Fruit fly (Drosophila melanogaster) whole organism, embryonic: ENCODE results near the gene fwd.
A peak's percentile ranks its signal among the peaks of the same experiment; 100 is the strongest.

Experiments
- BEAF-32 ChIP-seq: fragments of 200-800 bp; sonication (Bioruptor generic); optimal IDR thresholded peaks from 3 replicates; lab custom pipeline; 2017; ENCODE audit warnings: missing biosample characterization, missing genetic modification characterization, mild to moderate bottlenecking, moderate library complexity, missing genetic modification reagents
- Bteb2 ChIP-seq: fragments of 200-800 bp; sonication (Bioruptor generic); optimal IDR thresholded peaks from 2 replicates; lab custom pipeline; 2016; ENCODE audit warnings: missing biosample characterization, missing genetic modification characterization
- CG14441 ChIP-seq: fragments of 200-800 bp; sonication (Bioruptor generic); IDR thresholded peaks from 2 replicates; pipeline ENCODE4 v1.3.6; 2022; ENCODE audit warnings: missing biosample characterization, missing genetic modification characterization
- CG14667 ChIP-seq: fragments of 200-800 bp; sonication (Bioruptor generic); IDR thresholded peaks from 2 replicates; pipeline ENCODE4 v1.3.6; 2022; ENCODE audit warnings: missing biosample characterization, missing genetic modification characterization
- CG15011 ChIP-seq: fragments of 200-800 bp; sonication (Bioruptor generic); optimal IDR thresholded peaks from 3 replicates; lab custom pipeline; 2018; ENCODE audit warnings: missing biosample characterization, mild to moderate bottlenecking, missing genetic modification characterization
- CG15479 ChIP-seq: fragments of 200-800 bp; sonication (Bioruptor generic); optimal IDR thresholded peaks from 3 replicates; lab custom pipeline; 2019; ENCODE audit warnings: missing biosample characterization, mild to moderate bottlenecking, missing genetic modification characterization, moderate library complexity
- CG16815 ChIP-seq: fragments of 200-800 bp; sonication (Bioruptor generic); optimal IDR thresholded peaks from 3 replicates; lab custom pipeline; 2017; ENCODE audit warnings: missing biosample characterization, mild to moderate bottlenecking, missing genetic modification characterization
- CG2129 ChIP-seq: fragments of 200-800 bp; sonication (Bioruptor generic); IDR thresholded peaks from 2 replicates; pipeline ENCODE4 v1.3.6; 2022; ENCODE audit warnings: missing biosample characterization, missing genetic modification characterization; ENCODE audit not compliant: partially characterized antibody
- CG33213 ChIP-seq: fragments of 200-800 bp; sonication (Bioruptor generic); optimal IDR thresholded peaks from 3 replicates; lab custom pipeline; 2016; ENCODE audit warnings: missing biosample characterization, missing genetic modification characterization
- CG3995 ChIP-seq: fragments of 200-800 bp; sonication (Bioruptor generic); optimal IDR thresholded peaks from 3 replicates; lab custom pipeline; 2016; ENCODE audit warnings: missing biosample characterization, missing genetic modification characterization
- CG4854 ChIP-seq: fragments of 200-800 bp; sonication (Bioruptor generic); optimal IDR thresholded peaks from 2 replicates; lab custom pipeline; 2016; ENCODE audit warnings: missing biosample characterization, missing genetic modification characterization, inconsistent platforms
- CG6272 ChIP-seq: fragments of 200-800 bp; sonication (Bioruptor generic); IDR thresholded peaks from 2 replicates; pipeline ENCODE4 v1.3.6; 2022; ENCODE audit warnings: missing biosample characterization, missing genetic modification characterization
- CG6791 ChIP-seq: fragments of 200-800 bp; sonication (Bioruptor generic); IDR thresholded peaks from 3 replicates; pipeline ENCODE4 v1.3.6; 2022; ENCODE audit warnings: missing biosample characterization, missing genetic modification characterization; ENCODE audit not compliant: partially characterized antibody
- CG7372 ChIP-seq: fragments of 200-800 bp; sonication (Bioruptor generic); IDR thresholded peaks from 2 replicates; pipeline ENCODE4 v1.3.6; 2022; ENCODE audit warnings: missing biosample characterization, missing genetic modification characterization
- CG7556 ChIP-seq: fragments of 200-800 bp; sonication (Bioruptor generic); optimal IDR thresholded peaks from 2 replicates; lab custom pipeline; 2017; ENCODE audit warnings: missing biosample characterization, mild to moderate bottlenecking, missing genetic modification characterization
- CG9797 ChIP-seq: fragments of 200-800 bp; sonication (Bioruptor generic); optimal IDR thresholded peaks from 3 replicates; lab custom pipeline; 2018; ENCODE audit warnings: missing biosample characterization, mild to moderate bottlenecking, missing genetic modification characterization
- HLH4C ChIP-seq: fragments of 200-800 bp; sonication (Bioruptor generic); IDR thresholded peaks from 3 replicates; pipeline ENCODE4 v1.3.6; 2022; ENCODE audit warnings: missing biosample characterization, missing genetic modification characterization; ENCODE audit not compliant: partially characterized antibody
- MBD-R2 ChIP-seq: fragments of 200-800 bp; sonication (Bioruptor generic); IDR thresholded peaks from 2 replicates; pipeline ENCODE4 v1.3.6; 2022; ENCODE audit warnings: missing biosample characterization, missing genetic modification characterization
- MTF-1 ChIP-seq: fragments of 200-800 bp; sonication (Bioruptor generic); optimal IDR thresholded peaks from 2 replicates; lab custom pipeline; 2018; ENCODE audit warnings: missing biosample characterization, mild to moderate bottlenecking, missing genetic modification characterization, borderline replicate concordance
- Mes4 ChIP-seq: fragments of 200-800 bp; sonication (Bioruptor generic); optimal IDR thresholded peaks from 2 replicates; lab custom pipeline; 2016; ENCODE audit warnings: missing biosample characterization, missing genetic modification characterization
- NFAT ChIP-seq: fragments of 200-800 bp; sonication (Bioruptor generic); IDR thresholded peaks from 2 replicates; pipeline ENCODE4 v1.3.6; 2022; ENCODE audit warnings: missing biosample characterization, missing genetic modification characterization
- Sox102F ChIP-seq: fragments of 200-800 bp; sonication (Bioruptor generic); optimal IDR thresholded peaks from 2 replicates; lab custom pipeline; 2018; ENCODE audit warnings: missing biosample characterization, mild to moderate bottlenecking, missing genetic modification characterization, moderate library complexity
- Sry-δ ChIP-seq: fragments of 200-800 bp; sonication (Bioruptor generic); optimal IDR thresholded peaks from 2 replicates; lab custom pipeline; 2016; ENCODE audit warnings: missing biosample characterization, missing genetic modification characterization
- Trl ChIP-seq, 3 experiments: fragments of >200 bp in 2 of 3; fragments of 200-800 bp in 1 of 3; sonication (Bioruptor generic) in 1 of 3; optimal IDR thresholded peaks; 2 replicates in 1 of 3; 3 replicates in 2 of 3; lab custom pipeline; 2016 to 2017; ENCODE audit warnings: missing biosample characterization in 1 of 3, missing genetic modification characterization in 1 of 3
- al ChIP-seq: fragments of 200-800 bp; sonication (Bioruptor generic); IDR thresholded peaks from 2 replicates; pipeline ENCODE4 v1.3.6; 2022; ENCODE audit warnings: missing biosample characterization, missing genetic modification characterization
- ara ChIP-seq: fragments of 200-800 bp; sonication (Bioruptor generic); IDR thresholded peaks from 2 replicates; pipeline ENCODE4 v1.3.6; 2022; ENCODE audit warnings: missing biosample characterization, missing genetic modification characterization
- ash1 ChIP-seq: fragments of 200-800 bp; sonication (Bioruptor generic); optimal IDR thresholded peaks from 2 replicates; lab custom pipeline; 2018; ENCODE audit warnings: missing biosample characterization, mild to moderate bottlenecking, missing genetic modification characterization
- bsh ChIP-seq, 2 experiments: fragments of 200-800 bp; sonication (Bioruptor generic); optimal IDR thresholded peaks; 2 replicates each; lab custom pipeline; 2017 to 2018; ENCODE audit warnings: mild to moderate bottlenecking in 2 of 2, missing biosample characterization in 2 of 2, missing genetic modification characterization in 2 of 2, moderate library complexity in 1 of 2
- cas ChIP-seq: fragments of 200-800 bp; sonication (Bioruptor generic); IDR thresholded peaks from 2 replicates; pipeline ENCODE4 v1.3.6; 2022; ENCODE audit warnings: missing biosample characterization, missing genetic modification characterization
- crp ChIP-seq, 2 experiments: fragments of 200-800 bp; sonication (Bioruptor generic); optimal IDR thresholded peaks; 2 replicates in 1 of 2; 3 replicates in 1 of 2; lab custom pipeline; 2017; ENCODE audit warnings: missing biosample characterization in 2 of 2, missing genetic modification characterization in 2 of 2, mild to moderate bottlenecking in 1 of 2, moderate library complexity in 1 of 2
- emc ChIP-seq: fragments of 200-800 bp; sonication (Bioruptor generic); optimal IDR thresholded peaks from 2 replicates; lab custom pipeline; 2016; ENCODE audit warnings: missing biosample characterization, missing genetic modification characterization
- en ChIP-seq: fragments of 200-800 bp; sonication (Bioruptor generic); optimal IDR thresholded peaks from 2 replicates; lab custom pipeline; 2016; ENCODE audit warnings: missing biosample characterization, missing genetic modification characterization
- ewg ChIP-seq: fragments of 200-800 bp; sonication (Bioruptor generic); optimal IDR thresholded peaks from 3 replicates; lab custom pipeline; 2017; ENCODE audit warnings: mild to moderate bottlenecking, missing biosample characterization, missing genetic modification reagents, missing genetic modification characterization
- exex ChIP-seq: fragments of 200-800 bp; sonication (Bioruptor generic); optimal IDR thresholded peaks from 4 replicates; lab custom pipeline; 2018; ENCODE audit warnings: missing biosample characterization, mild to moderate bottlenecking, missing genetic modification characterization, moderate library complexity
- fd64A ChIP-seq: fragments of 200-800 bp; sonication (Bioruptor generic); optimal IDR thresholded peaks from 3 replicates; lab custom pipeline; 2018; ENCODE audit warnings: missing biosample characterization, mild to moderate bottlenecking, missing genetic modification characterization
- fd96Cb ChIP-seq: fragments of 200-800 bp; sonication (Bioruptor generic); optimal IDR thresholded peaks from 2 replicates; lab custom pipeline; 2018; ENCODE audit warnings: missing biosample characterization, mild to moderate bottlenecking, missing genetic modification characterization, moderate library complexity
- h ChIP-seq: fragments of >200 bp; optimal IDR thresholded peaks from 2 replicates; lab custom pipeline; 2017
- lab ChIP-seq: fragments of 200-800 bp; sonication (Bioruptor generic); optimal IDR thresholded peaks from 3 replicates; lab custom pipeline; 2017; ENCODE audit warnings: missing biosample characterization, missing genetic modification characterization, mild to moderate bottlenecking, moderate library complexity, missing genetic modification reagents
- lola ChIP-seq, 3 experiments: fragments of >200 bp in 2 of 3; fragments of 200-800 bp in 1 of 3; sonication (Bioruptor generic) in 1 of 3; optimal IDR thresholded peaks; 2 replicates each; lab custom pipeline; 2017 to 2019; ENCODE audit warnings: missing biosample characterization in 3 of 3, missing genetic modification characterization in 3 of 3, mild to moderate bottlenecking in 1 of 3, moderate library complexity in 1 of 3
- org-1 ChIP-seq: fragments of 200-800 bp; sonication (Bioruptor generic); optimal IDR thresholded peaks from 2 replicates; lab custom pipeline; 2017; ENCODE audit warnings: missing biosample characterization, missing genetic modification characterization
- tna ChIP-seq: fragments of 200-800 bp; sonication (Bioruptor generic); IDR thresholded peaks from 2 replicates; pipeline ENCODE4 v1.3.6; 2022; ENCODE audit warnings: missing biosample characterization, missing genetic modification characterization; ENCODE audit not compliant: partially characterized antibody
- toy ChIP-seq: fragments of 200-800 bp; sonication (Bioruptor generic); IDR thresholded peaks from 2 replicates; pipeline ENCODE4 v1.3.6; 2022; ENCODE audit warnings: missing biosample characterization, missing genetic modification characterization
- ttk ChIP-seq: fragments of 200-800 bp; sonication (Bioruptor generic); IDR thresholded peaks from 2 replicates; pipeline ENCODE4 v2.1.2; 2022; ENCODE audit warnings: missing biosample characterization, missing genetic modification characterization
- usp ChIP-seq: fragments of >200 bp; optimal IDR thresholded peaks from 2 replicates; lab custom pipeline; 2017; ENCODE audit warnings: missing biosample characterization, missing genetic modification characterization
- wdn ChIP-seq: fragments of 200-800 bp; sonication (Bioruptor generic); IDR thresholded peaks from 2 replicates; pipeline ENCODE4 v1.3.6; 2022; ENCODE audit warnings: missing biosample characterization, missing genetic modification characterization
- z ChIP-seq: fragments of 200-800 bp; sonication (Bioruptor generic); IDR thresholded peaks from 3 replicates; pipeline ENCODE4 v1.3.6; 2022; ENCODE audit warnings: missing biosample characterization, missing genetic modification characterization
- zen2 ChIP-seq: fragments of 200-800 bp; sonication (Bioruptor generic); IDR thresholded peaks from 3 replicates; pipeline ENCODE4 v1.3.6; 2022; ENCODE audit warnings: missing biosample characterization, missing genetic modification characterization; ENCODE audit not compliant: partially characterized antibody
- zf30C ChIP-seq: fragments of 200-800 bp; sonication (Bioruptor generic); optimal IDR thresholded peaks from 3 replicates; lab custom pipeline; 2018; ENCODE audit warnings: missing biosample characterization, mild to moderate bottlenecking, missing genetic modification characterization
- zfh1 ChIP-seq: fragments of 200-800 bp; sonication (Bioruptor generic); IDR thresholded peaks from 3 replicates; pipeline ENCODE4 v1.3.6; 2022; ENCODE audit warnings: missing biosample characterization, missing genetic modification characterization

fwd gene

dm6 chr3L:350651-351228 lies 31.1 kb upstream of the fwd start (continued):
- TF ChIP-seq Mes4 (GFP tag; lab: Kevin White, UChicago), result no peak
- no peak for TF ChIP-seq CG7372 (GFP tag; lab: Robert Waterston, UW)
- peak; percentile 60 for TF ChIP-seq org-1 (GFP tag; lab: Kevin White, UChicago)
- peak; percentile 88 for TF ChIP-seq exex (tag; lab: Kevin White, UChicago)
- peak; percentile 80 for TF ChIP-seq Sox102F (GFP tag; lab: Kevin White, UChicago)
- peak; percentile 83 for TF ChIP-seq CG14441 (GFP tag; lab: Robert Waterston, UW)
- no peak for TF ChIP-seq CG2129
- peak in 1 of 2 experiments; percentile 70 for TF ChIP-seq bsh (GFP tag; optimal IDR thresholded peaks at IDR 0.05; lab: Kevin White, UChicago)
- peak; percentile 70 for TF ChIP-seq ara
- no peak for TF ChIP-seq CG15479 (GFP tag; lab: Kevin White, UChicago)
- TF ChIP-seq CG7556 (GFP tag; lab: Kevin White, UChicago), result peak; percentile 69
- TF ChIP-seq Trl (optimal IDR thresholded peaks at IDR 0.05; lab: Kevin White, UChicago), result no peak
- TF ChIP-seq Trl (GFP tag; optimal IDR thresholded peaks at IDR 0.05; lab: Kevin White, UChicago), result peak; percentile 39
- TF ChIP-seq CG3995 (GFP tag; lab: Kevin White, UChicago), result no peak
- peak; percentile 20 for TF ChIP-seq CG16815
- TF ChIP-seq fd64A (GFP tag; lab: Kevin White, UChicago), result no peak
- peak; percentile 63; the same call in 1 of the 2 replicates for TF ChIP-seq MBD-R2 (GFP tag; lab: Robert Waterston, UW)
- TF ChIP-seq HLH4C (GFP tag; lab: Robert Waterston, UW), result no peak
- peak; percentile 39; the same call in 1 of the 2 replicates for TF ChIP-seq NFAT (GFP tag; lab: Robert Waterston, UW)
- peak; percentile 70; the same call in 2 of the 3 replicates for TF ChIP-seq zfh1 (GFP tag; lab: Robert Waterston, UW)
- TF ChIP-seq cas (GFP tag; lab: Robert Waterston, UW), result peak; percentile 70
- TF ChIP-seq z, result no peak
- TF ChIP-seq CG14667, result peak; percentile 76
- TF ChIP-seq tna, result no peak
- TF ChIP-seq fd96Cb, result peak; percentile 82
- no peak for TF ChIP-seq CG6791
- TF ChIP-seq MTF-1, result no peak
- no peak for TF ChIP-seq CG4854 (GFP tag; lab: Kevin White, UChicago)
- peak; percentile 68 for TF ChIP-seq al (GFP tag; lab: Robert Waterston, UW)
- TF ChIP-seq toy, result peak; percentile 56; the same call in 1 of the 2 replicates
- no peak for TF ChIP-seq CG9797 (GFP tag; lab: Kevin White, UChicago)
- TF ChIP-seq emc (GFP tag; lab: Kevin White, UChicago), result no peak
- TF ChIP-seq zen2 (GFP tag; lab: Robert Waterston, UW), result no peak
- TF ChIP-seq usp (GFP tag; lab: Kevin White, UChicago), result no peak
- TF ChIP-seq CG33213 (GFP tag; lab: Kevin White, UChicago), result peak; percentile 45
- no peak for TF ChIP-seq BEAF-32 (GFP tag; lab: Kevin White, UChicago)
- TF ChIP-seq ewg (GFP tag; lab: Kevin White, UChicago), result peak; percentile 27
- peak in 1 of 3 experiments; percentile 23 for TF ChIP-seq lola (GFP tag; optimal IDR thresholded peaks at IDR 0.05; lab: Kevin White, UChicago)
- peak; percentile 69 for TF ChIP-seq CG6272 (GFP tag; lab: Robert Waterston, UW)
- peak; percentile 70 for TF ChIP-seq wdn (GFP tag; lab: Robert Waterston, UW)
- peak; percentile 43 for TF ChIP-seq Bteb2
- TF ChIP-seq CG15011 (GFP tag; lab: Kevin White, UChicago), result no peak
- TF ChIP-seq zf30C (GFP tag; lab: Kevin White, UChicago), result peak; percentile 58
- no peak for TF ChIP-seq ash1 (GFP tag; lab: Kevin White, UChicago)
- TF ChIP-seq en, result no peak
- TF ChIP-seq crp (GFP tag; optimal IDR thresholded peaks at IDR 0.05; lab: Kevin White, UChicago), result no peak
- no peak for TF ChIP-seq Sry-δ
- peak; percentile 88 for TF ChIP-seq ttk (GFP tag; lab: Robert Waterston, UW)
- TF ChIP-seq h (lab: Kevin White, UChicago), result no peak
- TF ChIP-seq lab (GFP tag; lab: Kevin White, UChicago), result peak; percentile 90
